Fruit fly (Drosophila melanogaster): ENCODE data around the gene CG44006.

CG44006 gene

DNA sequence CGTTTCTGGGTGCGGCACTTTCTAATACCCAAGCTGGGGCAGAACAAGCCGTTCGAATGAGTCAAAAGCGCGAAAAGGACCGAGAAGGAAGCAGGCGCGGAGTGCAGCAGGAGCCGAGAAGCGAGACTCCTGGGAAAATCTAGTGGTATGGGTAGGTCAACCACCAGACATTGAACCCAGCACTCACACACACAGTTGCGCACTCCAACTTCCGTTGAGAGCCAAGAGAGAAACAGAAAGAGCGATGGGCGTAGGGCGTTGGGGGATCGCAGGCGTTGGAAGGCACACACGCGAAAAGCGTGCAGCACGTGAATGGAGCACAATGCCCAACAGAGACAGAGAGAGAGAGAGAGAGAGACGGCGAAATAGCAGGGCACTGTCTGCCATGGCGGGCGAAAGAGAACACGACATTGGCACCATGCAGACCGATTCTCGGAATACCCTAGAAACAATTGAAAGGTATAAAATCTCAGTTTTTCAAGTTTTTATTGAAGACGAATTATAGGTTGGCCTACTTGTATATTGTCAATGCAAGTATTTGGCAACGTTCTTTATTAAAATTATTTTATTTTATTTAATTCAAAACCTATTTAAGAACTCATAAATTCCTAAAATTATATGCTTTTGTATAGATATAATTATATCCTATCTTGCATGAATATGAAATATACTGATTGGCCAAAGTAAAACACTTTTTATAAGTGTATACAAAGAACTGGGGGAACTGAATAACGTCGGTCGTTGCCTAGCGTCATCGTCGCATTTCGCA lies 7.9 kb upstream of the CG44006 start:
- peak; percentile 86 for TF ChIP-seq CG10348 (GFP tag; IDR thresholded peaks at IDR 0.05)
- TF ChIP-seq CG8301 (tag; optimal IDR thresholded peaks at IDR 0.05) = peak; percentile 96
- TF ChIP-seq CG34367 (tag; optimal IDR thresholded peaks at IDR 0.05) = peak; percentile 96
- TF ChIP-seq CG12605 (GFP tag; IDR thresholded peaks at IDR 0.05) = peak; percentile 71
- peak; percentile 99 for TF ChIP-seq CG15710 (tag; optimal IDR thresholded peaks at IDR 0.05)
- TF ChIP-seq Snoo (tag; optimal IDR thresholded peaks at IDR 0.05) = peak; percentile 74
- TF ChIP-seq Pif1B (GFP tag; optimal IDR thresholded peaks at IDR 0.05) = peak; percentile 88
- peak; percentile 92 for TF ChIP-seq CG32121 (GFP tag; IDR thresholded peaks at IDR 0.05)
- peak; percentile 85 for TF ChIP-seq Ets98B (GFP tag; IDR thresholded peaks at IDR 0.05)
- TF ChIP-seq CG8159 (tag; optimal IDR thresholded peaks at IDR 0.05) = peak; percentile 99
- TF ChIP-seq Pif1A (GFP tag; optimal IDR thresholded peaks at IDR 0.05) = peak; percentile 76
- peak; percentile 84 for TF ChIP-seq rn (GFP tag; IDR thresholded peaks at IDR 0.05)
- TF ChIP-seq CG9948 (tag; optimal IDR thresholded peaks at IDR 0.05) = peak; percentile 99
- peak; percentile 99 for TF ChIP-seq EcR (GFP tag; optimal IDR thresholded peaks at IDR 0.05)
- peak; percentile 90 for TF ChIP-seq fd96Ca (GFP tag; IDR thresholded peaks at IDR 0.05)
- TF ChIP-seq D1 (tag; optimal IDR thresholded peaks at IDR 0.05) = peak; percentile 97
- TF ChIP-seq CG4496 (GFP tag; IDR thresholded peaks at IDR 0.05) = peak; percentile 91
- TF ChIP-seq CG13204 (GFP tag; optimal IDR thresholded peaks at IDR 0.05) = peak; percentile 90
- peak; percentile 78 for TF ChIP-seq gl (tag; optimal IDR thresholded peaks at IDR 0.05)
- peak; percentile 99 for TF ChIP-seq CG14655 (GFP tag; optimal IDR thresholded peaks at IDR 0.05)
- TF ChIP-seq CG17806 (tag; optimal IDR thresholded peaks at IDR 0.05) = peak; percentile 96

DNA sequence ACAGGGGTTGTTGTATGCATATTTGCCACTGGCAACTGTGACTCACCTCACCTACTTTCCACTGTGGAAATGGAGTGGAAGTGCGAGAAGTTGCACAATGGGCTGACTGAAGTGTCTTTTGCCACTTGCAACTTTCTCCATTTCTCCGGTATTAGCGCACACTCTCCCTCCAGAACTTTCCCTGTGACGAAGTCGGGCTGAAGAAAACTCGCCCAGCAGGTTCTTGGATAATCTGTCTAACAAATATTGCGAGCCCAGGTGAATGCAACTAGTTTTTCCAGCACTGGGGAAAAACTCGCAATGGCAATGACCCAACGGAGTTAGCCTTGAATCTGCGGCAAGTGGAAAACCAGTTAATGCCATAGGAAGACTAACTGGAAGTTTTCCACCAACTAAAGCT lies 6.7 kb upstream of the CG44006 start:
- TF ChIP-seq CG8301 (tag; optimal IDR thresholded peaks at IDR 0.05) (peak; percentile 67), CG4496 (GFP tag; IDR thresholded peaks at IDR 0.05) (0 out of 3 replicates have a peak, but pooled peaks have one; percentile 47), CG14655 (GFP tag; optimal IDR thresholded peaks at IDR 0.05) (peak; percentile 74), CG13204 (GFP tag; optimal IDR thresholded peaks at IDR 0.05) (no peak)

DNA sequence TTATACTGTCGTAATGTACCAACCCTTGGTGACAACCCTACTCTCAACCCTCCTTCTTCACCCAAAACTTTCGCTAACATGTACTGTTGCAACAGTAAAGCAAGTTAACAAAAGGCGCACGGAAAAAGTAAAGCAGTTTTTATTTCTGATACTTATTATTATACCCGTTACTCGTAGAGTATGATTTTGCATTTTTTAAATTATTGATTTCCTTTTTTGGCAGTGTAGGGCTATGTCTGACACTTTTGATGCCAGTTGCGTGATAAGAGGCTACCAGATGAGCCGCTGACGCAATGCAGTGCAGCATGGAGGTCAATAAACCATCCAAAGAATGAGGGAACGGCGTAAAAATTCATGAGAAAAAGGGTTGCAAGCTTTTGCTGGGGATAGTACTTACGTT lies 5.9 kb upstream of the CG44006 start:
- peak; percentile 60; the same call in 1 of the 3 replicates for TF ChIP-seq CG4496 (GFP tag; IDR thresholded peaks at IDR 0.05)
- TF ChIP-seq CG8301 (tag; optimal IDR thresholded peaks at IDR 0.05) = peak; percentile 2
- no peak for TF ChIP-seq CG10348 (GFP tag; IDR thresholded peaks at IDR 0.05)
- TF ChIP-seq CG34367 (tag; optimal IDR thresholded peaks at IDR 0.05) = no peak
- TF ChIP-seq Pif1A (GFP tag; optimal IDR thresholded peaks at IDR 0.05) = no peak
- no peak for TF ChIP-seq D1 (tag; optimal IDR thresholded peaks at IDR 0.05)
- TF ChIP-seq rn (GFP tag; IDR thresholded peaks at IDR 0.05) = no peak
- TF ChIP-seq CG32121 (GFP tag; IDR thresholded peaks at IDR 0.05) = no peak
- TF ChIP-seq CG13204 (GFP tag; optimal IDR thresholded peaks at IDR 0.05) = no peak
- TF ChIP-seq EcR (GFP tag; optimal IDR thresholded peaks at IDR 0.05) = peak; percentile 87
- TF ChIP-seq gl (tag; optimal IDR thresholded peaks at IDR 0.05) = no peak
- no peak for TF ChIP-seq CG12605 (GFP tag; IDR thresholded peaks at IDR 0.05)
- peak; percentile 57 for TF ChIP-seq CG14655 (GFP tag; optimal IDR thresholded peaks at IDR 0.05)
- TF ChIP-seq Pif1B (GFP tag; optimal IDR thresholded peaks at IDR 0.05) = no peak
- peak; percentile 31 for TF ChIP-seq CG8159 (tag; optimal IDR thresholded peaks at IDR 0.05)
- no peak for TF ChIP-seq Ets98B (GFP tag; IDR thresholded peaks at IDR 0.05)
- TF ChIP-seq CG15710 (tag; optimal IDR thresholded peaks at IDR 0.05) = peak; percentile 19
- TF ChIP-seq CG9948 (tag; optimal IDR thresholded peaks at IDR 0.05) = peak; percentile 21
- no peak for TF ChIP-seq Snoo (tag; optimal IDR thresholded peaks at IDR 0.05)
- TF ChIP-seq fd96Ca (GFP tag; IDR thresholded peaks at IDR 0.05) = no peak
- peak; percentile 30 for TF ChIP-seq CG17806 (tag; optimal IDR thresholded peaks at IDR 0.05)

DNA sequence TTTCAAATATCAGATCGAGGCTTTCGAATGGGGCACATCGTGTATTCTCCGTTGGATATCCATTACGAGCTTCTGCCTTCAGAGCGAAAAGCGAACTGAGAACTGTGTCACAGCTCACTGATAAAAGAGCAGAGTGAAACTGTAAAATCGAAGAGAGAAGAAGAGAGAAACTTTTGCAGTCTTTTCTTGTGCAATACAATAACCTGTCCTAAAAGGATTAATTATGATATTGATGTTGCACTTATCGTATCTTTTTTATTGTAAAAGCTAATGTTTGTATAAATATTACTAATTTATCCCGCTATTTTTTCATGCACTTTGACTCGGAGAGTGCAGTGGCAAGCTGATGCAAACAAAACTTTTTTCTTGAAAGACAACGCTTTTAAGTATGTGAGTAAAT lies 5.0 kb upstream of the CG44006 start:
- TF ChIP-seq CG8301 (tag; optimal IDR thresholded peaks at IDR 0.05) (peak; percentile 8), D1 (tag; optimal IDR thresholded peaks at IDR 0.05) (peak; percentile 45), CG10348 (GFP tag; IDR thresholded peaks at IDR 0.05) (no peak), Ets98B (GFP tag; IDR thresholded peaks at IDR 0.05) (no peak), Pif1A (GFP tag; optimal IDR thresholded peaks at IDR 0.05) (no peak), CG12605 (GFP tag; IDR thresholded peaks at IDR 0.05) (0 out of 2 replicates have a peak, but pooled peaks have one; percentile 16), Snoo (tag; optimal IDR thresholded peaks at IDR 0.05) (no peak), CG4496 (GFP tag; IDR thresholded peaks at IDR 0.05) (no peak), CG9948 (tag; optimal IDR thresholded peaks at IDR 0.05) (no peak), CG14655 (GFP tag; optimal IDR thresholded peaks at IDR 0.05) (no peak), CG15710 (tag; optimal IDR thresholded peaks at IDR 0.05) (no peak), CG8159 (tag; optimal IDR thresholded peaks at IDR 0.05) (no peak), EcR (GFP tag; optimal IDR thresholded peaks at IDR 0.05) (peak; percentile 76)

DNA sequence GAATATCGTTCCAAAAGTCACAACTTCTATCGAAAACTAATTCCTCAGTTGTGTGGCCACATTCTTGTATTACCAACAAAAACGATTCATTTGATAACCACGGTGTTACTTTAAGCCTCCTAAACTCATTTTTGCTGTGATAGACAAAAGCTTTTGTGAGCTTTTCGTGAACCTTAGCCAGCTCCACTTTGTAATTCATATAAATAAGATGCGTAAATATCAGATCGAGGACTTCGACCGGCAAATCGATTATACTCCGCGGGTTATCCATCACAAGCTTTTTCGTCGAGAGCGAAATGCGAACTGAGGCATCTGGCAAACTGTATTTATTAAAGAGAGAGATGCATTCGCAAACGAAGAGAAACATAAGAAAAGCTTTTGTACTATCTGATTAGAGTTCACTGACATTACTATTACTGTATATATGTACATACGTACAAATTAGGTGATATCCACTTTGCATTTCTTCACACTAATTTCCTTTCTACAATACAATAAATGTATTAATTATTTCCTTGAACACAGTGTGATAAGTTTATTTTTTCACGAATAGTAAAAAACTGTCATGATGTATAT lies 3.7 kb upstream of the CG44006 start, which contains the start of gene CG44004:
CG44004 (minus strand) TSS at position 305 of the 576 bp plus-strand sequence.
- TF ChIP-seq Pif1B (GFP tag; optimal IDR thresholded peaks at IDR 0.05) (peak; percentile 18), CG12605 (GFP tag; IDR thresholded peaks at IDR 0.05) (peak; percentile 31; the same call in 1 of the 2 replicates), EcR (GFP tag; optimal IDR thresholded peaks at IDR 0.05) (peak; percentile 91), gl (tag; optimal IDR thresholded peaks at IDR 0.05) (peak; percentile 15), CG8159 (tag; optimal IDR thresholded peaks at IDR 0.05) (no peak)
